Fruit fly (Drosophila melanogaster) whole organism, embryonic: Measurements from ENCODE around the gene cyr.

Source experiments
- ATbp ChIP-seq: fragments of 200-800 bp; sonication (Bioruptor generic); optimal IDR thresholded peaks from 2 replicates; lab custom pipeline; 2017; ENCODE audit warnings: missing biosample characterization, mild to moderate bottlenecking, missing genetic modification characterization, missing genetic modification reagents
- Adf1 ChIP-seq: fragments of 200-800 bp; sonication (Bioruptor generic); IDR thresholded peaks from 2 replicates; pipeline ENCODE4 v1.3.6; 2022; ENCODE audit warnings: missing biosample characterization, missing genetic modification characterization
- Aef1 ChIP-seq: fragments of 200-800 bp; sonication (Bioruptor generic); IDR thresholded peaks from 3 replicates; pipeline ENCODE4 v1.3.6; 2022; ENCODE audit warnings: missing biosample characterization, missing genetic modification characterization
- CG12104 ChIP-seq: fragments of 200-800 bp; sonication (Bioruptor generic); optimal IDR thresholded peaks from 3 replicates; lab custom pipeline; 2016; ENCODE audit warnings: missing biosample characterization, missing genetic modification characterization
- CG12769 ChIP-seq: fragments of 200-800 bp; sonication (Bioruptor generic); optimal IDR thresholded peaks from 2 replicates; lab custom pipeline; 2019; ENCODE audit warnings: missing biosample characterization, mild to moderate bottlenecking, missing genetic modification characterization, moderate library complexity
- CG14965 ChIP-seq: fragments of 200-800 bp; sonication (Bioruptor generic); optimal IDR thresholded peaks from 2 replicates; lab custom pipeline; 2016; ENCODE audit warnings: missing biosample characterization, missing genetic modification characterization, borderline replicate concordance
- CG1603 ChIP-seq: fragments of 200-800 bp; sonication (Bioruptor generic); optimal IDR thresholded peaks from 2 replicates; lab custom pipeline; 2019; ENCODE audit warnings: missing biosample characterization, mild to moderate bottlenecking, missing genetic modification characterization, moderate library complexity
- CG17802 ChIP-seq: fragments of 200-800 bp; sonication (Bioruptor generic); optimal IDR thresholded peaks from 2 replicates; lab custom pipeline; 2018; ENCODE audit warnings: missing biosample characterization, mild to moderate bottlenecking, missing genetic modification characterization, moderate library complexity
- CG18599 ChIP-seq: fragments of 200-800 bp; sonication (Bioruptor generic); optimal IDR thresholded peaks from 3 replicates; lab custom pipeline; 2017; ENCODE audit warnings: missing biosample characterization, missing genetic modification characterization, mild to moderate bottlenecking, moderate library complexity, missing genetic modification reagents
- CG2120 ChIP-seq: fragments of 200-800 bp; sonication (Bioruptor generic); optimal IDR thresholded peaks from 3 replicates; lab custom pipeline; 2016; ENCODE audit warnings: missing biosample characterization, missing genetic modification characterization
- CG30403 ChIP-seq: fragments of 200-800 bp; sonication (Bioruptor generic); optimal IDR thresholded peaks from 3 replicates; lab custom pipeline; 2016; ENCODE audit warnings: missing biosample characterization, missing genetic modification characterization
- CG31388 ChIP-seq: fragments of 200-800 bp; sonication (Bioruptor generic); optimal IDR thresholded peaks from 2 replicates; lab custom pipeline; 2016; ENCODE audit warnings: missing biosample characterization, missing genetic modification characterization
- CG3407 ChIP-seq: fragments of 200-800 bp; sonication (Bioruptor generic); optimal IDR thresholded peaks from 2 replicates; lab custom pipeline; 2018; ENCODE audit warnings: missing biosample characterization, mild to moderate bottlenecking, missing genetic modification characterization
- CG3995 ChIP-seq: fragments of 200-800 bp; sonication (Bioruptor generic); optimal IDR thresholded peaks from 3 replicates; lab custom pipeline; 2016; ENCODE audit warnings: missing biosample characterization, missing genetic modification characterization
- CG43689 ChIP-seq: fragments of 200-800 bp; sonication (Bioruptor generic); IDR thresholded peaks from 2 replicates; pipeline ENCODE4 v1.3.6; 2022; ENCODE audit warnings: missing biosample characterization, missing genetic modification characterization
- CG4617 ChIP-seq: fragments of 200-800 bp; sonication (Bioruptor generic); optimal IDR thresholded peaks from 3 replicates; lab custom pipeline; 2016; ENCODE audit warnings: missing biosample characterization, missing genetic modification characterization, borderline replicate concordance
- Camta ChIP-seq: fragments of 200-800 bp; sonication (Bioruptor generic); optimal IDR thresholded peaks from 2 replicates; lab custom pipeline; 2016; ENCODE audit warnings: missing biosample characterization, missing genetic modification characterization
- D ChIP-seq, 2 experiments: fragments of 200-800 bp in 1 of 2; fragments of >200 bp in 1 of 2; sonication (Bioruptor generic) in 1 of 2; optimal IDR thresholded peaks; 2 replicates in 1 of 2; 3 replicates in 1 of 2; lab custom pipeline; 2017; ENCODE audit warnings: mild to moderate bottlenecking in 1 of 2, missing biosample characterization in 1 of 2, missing genetic modification characterization in 1 of 2, missing genetic modification reagents in 1 of 2
- Dip3 ChIP-seq: fragments of 200-800 bp; sonication (Bioruptor generic); optimal IDR thresholded peaks from 3 replicates; lab custom pipeline; 2016; ENCODE audit warnings: missing biosample characterization, missing genetic modification characterization
- Eip74EF ChIP-seq, 2 experiments: fragments of 200-800 bp in 1 of 2; fragments of >200 bp in 1 of 2; sonication (Bioruptor generic) in 1 of 2; optimal IDR thresholded peaks; 2 replicates each; lab custom pipeline; 2017 to 2019; ENCODE audit warnings: missing biosample characterization in 2 of 2, missing genetic modification characterization in 2 of 2, mild to moderate bottlenecking in 1 of 2, moderate library complexity in 1 of 2
- Elba2 ChIP-seq: fragments of 200-800 bp; sonication (Bioruptor generic); optimal IDR thresholded peaks from 3 replicates; lab custom pipeline; 2016; ENCODE audit warnings: missing biosample characterization, missing genetic modification characterization
- HHEX ChIP-seq: fragments of 200-800 bp; sonication (Bioruptor generic); optimal IDR thresholded peaks from 3 replicates; lab custom pipeline; 2017; ENCODE audit warnings: missing biosample characterization, mild to moderate bottlenecking, missing genetic modification characterization, missing genetic modification reagents
- Hmr ChIP-seq: fragments of 200-800 bp; sonication (Bioruptor generic); optimal IDR thresholded peaks from 3 replicates; lab custom pipeline; 2017; ENCODE audit warnings: mild to moderate bottlenecking, missing biosample characterization, missing genetic modification reagents, missing genetic modification characterization
- Hsf ChIP-seq: fragments of 200-800 bp; sonication (Bioruptor generic); optimal IDR thresholded peaks from 3 replicates; lab custom pipeline; 2016; ENCODE audit warnings: missing biosample characterization, missing genetic modification characterization
- MESR4 ChIP-seq: fragments of 200-800 bp; sonication (Bioruptor generic); optimal IDR thresholded peaks from 2 replicates; lab custom pipeline; 2018; ENCODE audit warnings: missing biosample characterization, mild to moderate bottlenecking, missing genetic modification characterization, moderate library complexity
- Max ChIP-seq: fragments of 200-800 bp; sonication (Bioruptor generic); optimal IDR thresholded peaks from 2 replicates; lab custom pipeline; 2016; ENCODE audit warnings: missing biosample characterization, mild to moderate bottlenecking, missing genetic modification characterization
- Vsx1 ChIP-seq: fragments of 200-800 bp; sonication (Bioruptor generic); optimal IDR thresholded peaks from 2 replicates; lab custom pipeline; 2017; ENCODE audit warnings: missing biosample characterization, mild to moderate bottlenecking, missing genetic modification characterization, missing genetic modification reagents
- amos ChIP-seq: fragments of 200-800 bp; sonication (Bioruptor generic); IDR thresholded peaks from 2 replicates; pipeline ENCODE4 v1.3.6; 2022; ENCODE audit warnings: missing biosample characterization, missing genetic modification characterization; ENCODE audit not compliant: partially characterized antibody
- chn ChIP-seq: fragments of 200-800 bp; sonication (Bioruptor generic); optimal IDR thresholded peaks from 2 replicates; lab custom pipeline; 2016; ENCODE audit warnings: missing biosample characterization, missing genetic modification characterization
- crol ChIP-seq: fragments of 200-800 bp; sonication (Bioruptor generic); IDR thresholded peaks from 2 replicates; pipeline ENCODE4 v1.3.6; 2022; ENCODE audit warnings: missing biosample characterization, missing genetic modification characterization
- crp ChIP-seq, 2 experiments: fragments of 200-800 bp; sonication (Bioruptor generic); optimal IDR thresholded peaks; 2 replicates in 1 of 2; 3 replicates in 1 of 2; lab custom pipeline; 2017; ENCODE audit warnings: missing biosample characterization in 2 of 2, missing genetic modification characterization in 2 of 2, mild to moderate bottlenecking in 1 of 2, moderate library complexity in 1 of 2
- dysf ChIP-seq: fragments of 200-800 bp; sonication (Bioruptor generic); IDR thresholded peaks from 3 replicates; pipeline ENCODE4 v1.3.6; 2022; ENCODE audit warnings: missing biosample characterization, missing genetic modification characterization
- exex ChIP-seq: fragments of 200-800 bp; sonication (Bioruptor generic); optimal IDR thresholded peaks from 4 replicates; lab custom pipeline; 2018; ENCODE audit warnings: missing biosample characterization, mild to moderate bottlenecking, missing genetic modification characterization, moderate library complexity
- gsb ChIP-seq: fragments of 200-800 bp; sonication (Bioruptor generic); IDR thresholded peaks from 2 replicates; pipeline ENCODE4 v1.3.6; 2022; ENCODE audit warnings: missing biosample characterization, missing genetic modification characterization
- lab ChIP-seq: fragments of 200-800 bp; sonication (Bioruptor generic); optimal IDR thresholded peaks from 3 replicates; lab custom pipeline; 2017; ENCODE audit warnings: missing biosample characterization, missing genetic modification characterization, mild to moderate bottlenecking, moderate library complexity, missing genetic modification reagents
- lmd ChIP-seq: fragments of 200-800 bp; sonication (Bioruptor generic); IDR thresholded peaks from 2 replicates; pipeline ENCODE4 v1.3.6; 2022; ENCODE audit warnings: missing biosample characterization, missing genetic modification characterization
- pfk ChIP-seq: fragments of 200-800 bp; sonication (Bioruptor generic); optimal IDR thresholded peaks from 2 replicates; lab custom pipeline; 2018; ENCODE audit warnings: missing biosample characterization, mild to moderate bottlenecking, missing genetic modification characterization, moderate library complexity
- pita ChIP-seq: fragments of 200-800 bp; sonication (Bioruptor generic); optimal IDR thresholded peaks from 2 replicates; lab custom pipeline; 2017; ENCODE audit warnings: missing biosample characterization, mild to moderate bottlenecking, missing genetic modification characterization
- ranshi ChIP-seq: fragments of 200-800 bp; sonication (Bioruptor generic); IDR thresholded peaks from 2 replicates; pipeline ENCODE4 v1.3.6; 2022; ENCODE audit warnings: missing biosample characterization, missing genetic modification characterization
- scrt ChIP-seq: fragments of 200-800 bp; sonication (Bioruptor generic); optimal IDR thresholded peaks from 2 replicates; lab custom pipeline; 2018; ENCODE audit warnings: missing biosample characterization, mild to moderate bottlenecking, missing genetic modification characterization, moderate library complexity
- sd ChIP-seq: fragments of 200-800 bp; sonication (Bioruptor generic); optimal IDR thresholded peaks from 3 replicates; lab custom pipeline; 2018; ENCODE audit warnings: missing biosample characterization, mild to moderate bottlenecking, missing genetic modification characterization, moderate library complexity
- shn ChIP-seq: fragments of 200-800 bp; sonication (Bioruptor generic); optimal IDR thresholded peaks from 3 replicates; lab custom pipeline; 2016; ENCODE audit warnings: missing biosample characterization, missing genetic modification characterization
- sim ChIP-seq: fragments of 200-800 bp; sonication (Bioruptor generic); IDR thresholded peaks from 2 replicates; pipeline ENCODE4 v1.3.6; 2022; ENCODE audit warnings: missing biosample characterization, missing genetic modification characterization
- so ChIP-seq: fragments of 200-800 bp; sonication (Bioruptor generic); IDR thresholded peaks from 3 replicates; pipeline ENCODE4 v1.3.6; 2022; ENCODE audit warnings: missing biosample characterization, missing genetic modification characterization
- sob ChIP-seq: fragments of 200-800 bp; sonication (Bioruptor generic); IDR thresholded peaks from 2 replicates; pipeline ENCODE4 v1.3.6; 2022; ENCODE audit warnings: missing biosample characterization, missing genetic modification characterization
- ssp ChIP-seq: fragments of 200-800 bp; sonication (Bioruptor generic); IDR thresholded peaks from 2 replicates; pipeline ENCODE4 v1.3.6; 2022; ENCODE audit warnings: missing biosample characterization, missing genetic modification characterization
- sug ChIP-seq: fragments of 200-800 bp; optimal IDR thresholded peaks from 2 replicates; lab custom pipeline; 2019; ENCODE audit warnings: missing biosample characterization, mild to moderate bottlenecking, missing genetic modification characterization, moderate library complexity
- tgo ChIP-seq: fragments of 200-800 bp; sonication (Bioruptor generic); IDR thresholded peaks from 3 replicates; pipeline ENCODE4 v1.3.6; 2022; ENCODE audit warnings: missing biosample characterization, missing genetic modification characterization

cyr gene

DNA sequence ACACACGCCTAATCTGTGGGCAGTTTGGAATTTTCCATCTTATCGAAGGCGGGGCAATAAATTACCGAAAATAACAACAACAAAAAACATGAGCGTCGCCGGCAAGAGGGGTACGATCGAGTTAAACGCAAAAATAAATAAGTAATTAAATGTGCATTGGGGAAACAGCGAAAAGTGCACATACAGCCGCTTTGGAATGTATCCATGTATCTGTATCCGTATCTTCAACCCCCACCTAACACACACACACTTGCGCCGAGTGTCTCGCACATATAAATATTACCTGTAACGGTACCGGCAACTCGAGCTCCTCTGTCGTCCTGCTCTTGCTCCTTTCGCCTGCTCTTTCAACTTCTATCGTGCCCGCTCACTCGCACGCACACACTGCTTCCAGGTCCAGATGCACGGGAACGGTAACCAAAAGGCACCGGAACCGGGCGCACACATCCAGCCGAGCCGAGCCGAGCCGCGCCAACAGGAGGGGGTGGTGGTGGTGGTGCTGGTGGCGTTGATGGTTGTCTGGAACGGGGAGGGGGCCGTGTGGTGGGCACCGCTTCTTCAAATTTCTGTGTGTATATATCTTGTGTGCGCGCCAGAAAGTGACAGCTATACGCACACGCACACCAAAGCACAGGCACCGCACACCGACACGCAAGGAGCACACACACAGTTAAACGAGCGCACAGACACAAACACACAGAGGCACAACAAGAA lies 6.0 kb upstream of the cyr start (continued):
- peak; percentile 44 for TF ChIP-seq CG18599 (GFP tag; lab: Kevin White, UChicago)
- no peak for TF ChIP-seq Max
- TF ChIP-seq crp (GFP tag; optimal IDR thresholded peaks at IDR 0.05; lab: Kevin White, UChicago): no peak
- no peak for TF ChIP-seq gsb (GFP tag; lab: Robert Waterston, UW)
- peak; percentile 45; the same call in 2 of the 3 replicates for TF ChIP-seq Aef1 (GFP tag; lab: Robert Waterston, UW)
- TF ChIP-seq sim: no peak
- TF ChIP-seq amos (GFP tag; lab: Robert Waterston, UW): no peak
- peak; percentile 27 for TF ChIP-seq Hsf (GFP tag; lab: Kevin White, UChicago)
- peak; percentile 99 for TF ChIP-seq crol
- no peak for TF ChIP-seq D (optimal IDR thresholded peaks at IDR 0.05; lab: Kevin White, UChicago)
- no peak for TF ChIP-seq D (GFP tag; optimal IDR thresholded peaks at IDR 0.05; lab: Kevin White, UChicago)
- no peak for TF ChIP-seq lmd (GFP tag; lab: Robert Waterston, UW)
- TF ChIP-seq lab: peak; percentile 60
- no peak for TF ChIP-seq CG43689
- TF ChIP-seq Camta (GFP tag; lab: Kevin White, UChicago): no peak
- TF ChIP-seq MESR4 (GFP tag; lab: Kevin White, UChicago): peak; percentile 69
- no peak for TF ChIP-seq CG14965 (GFP tag; lab: Kevin White, UChicago)
- no peak for TF ChIP-seq Elba2 (GFP tag; lab: Kevin White, UChicago)
- peak; percentile 28 for TF ChIP-seq Dip3
- peak; percentile 9 for TF ChIP-seq CG30403 (GFP tag; lab: Kevin White, UChicago)
- TF ChIP-seq shn: peak; percentile 18
- TF ChIP-seq CG31388 (GFP tag; lab: Kevin White, UChicago): no peak
- peak; percentile 37 for TF ChIP-seq CG1603
- peak; percentile 64 for TF ChIP-seq Adf1 (GFP tag; lab: Robert Waterston, UW)
- peak; percentile 29 for TF ChIP-seq Hmr (GFP tag; lab: Kevin White, UChicago)
- TF ChIP-seq pita: no peak
- TF ChIP-seq CG4617 (GFP tag; lab: Kevin White, UChicago): no peak
- TF ChIP-seq sob (GFP tag; lab: Robert Waterston, UW): no peak
- TF ChIP-seq ranshi (GFP tag; lab: Robert Waterston, UW): peak; percentile 14; the same call in 1 of the 2 replicates
- peak; percentile 96 for TF ChIP-seq CG12769 (tag; lab: Kevin White, UChicago)
- peak; percentile 25; the same call in 1 of the 3 replicates for TF ChIP-seq dysf (GFP tag; lab: Robert Waterston, UW)
- TF ChIP-seq chn (GFP tag; lab: Kevin White, UChicago): peak; percentile 27
- TF ChIP-seq scrt (GFP tag; lab: Kevin White, UChicago): peak; percentile 40
- no peak for TF ChIP-seq CG3407 (GFP tag; lab: Kevin White, UChicago)

DNA sequence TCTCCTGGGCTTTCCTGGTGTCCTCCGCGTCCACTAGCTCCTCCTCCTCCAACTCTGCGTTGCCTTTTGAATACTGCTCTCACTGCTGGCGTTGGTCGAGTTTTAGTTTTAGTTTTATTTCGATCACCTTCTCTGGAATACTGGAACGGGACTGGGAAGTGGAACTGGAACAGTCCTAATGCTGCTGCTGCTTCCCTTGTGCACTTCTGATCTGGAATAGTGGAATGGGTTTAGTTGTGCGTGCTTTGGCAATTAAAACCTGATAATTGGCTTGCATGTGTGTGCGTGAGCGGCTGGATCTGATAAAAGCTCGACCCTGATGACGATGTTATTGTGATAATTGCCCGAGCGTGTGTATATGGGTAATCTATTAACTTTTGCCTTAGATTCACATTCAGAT lies 5.2 kb upstream of the cyr start:
- TF ChIP-seq ssp (no peak), CG17802 (tag; lab: Kevin White, UChicago) (peak; percentile 28), sug (tag; lab: Kevin White, UChicago) (peak; percentile 2), Eip74EF (GFP tag; optimal IDR thresholded peaks at IDR 0.05; lab: Kevin White, UChicago) (no peak), exex (tag; lab: Kevin White, UChicago) (peak; percentile 73), Vsx1 (GFP tag; lab: Kevin White, UChicago) (peak; percentile 42), CG12104 (no peak), tgo (GFP tag; lab: Robert Waterston, UW) (no peak), so (GFP tag; lab: Robert Waterston, UW) (no peak), CG2120 (no peak), sd (no peak), CG3995 (GFP tag; lab: Kevin White, UChicago) (no peak), ATbp (GFP tag; lab: Kevin White, UChicago) (no peak), HHEX (GFP tag; lab: Kevin White, UChicago) (no peak), pfk (GFP tag; lab: Kevin White, UChicago) (peak; percentile 92)
